Worm (Caenorhabditis elegans): ENCODE results near the gene tbg-1.

DNA sequence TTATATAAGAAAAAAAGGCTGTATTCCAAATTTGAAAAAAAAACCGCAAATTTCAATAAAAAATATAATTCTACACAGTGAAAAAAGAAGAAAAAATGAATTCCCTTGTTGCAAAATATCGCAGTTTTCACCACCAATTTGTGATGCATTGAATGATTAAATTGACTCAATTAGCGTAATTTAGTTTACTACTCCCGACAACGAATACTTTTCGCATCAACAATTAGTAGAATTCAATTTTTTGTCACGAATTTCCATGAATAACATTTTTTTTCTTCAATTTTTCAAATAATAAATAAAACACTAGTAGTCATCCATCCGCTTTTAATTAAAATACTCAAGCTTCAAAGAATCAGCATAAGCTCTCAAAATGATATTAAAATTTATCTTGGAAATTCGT lies 43.6 kb downstream of the tbg-1 start:
- TF ChIP-seq dao-5 (tag; optimal IDR thresholded peaks at IDR 0.05): no peak
- no peak for TF ChIP-seq W03F9.2 (tag; optimal IDR thresholded peaks at IDR 0.05)
- TF ChIP-seq him-1 (tag; optimal IDR thresholded peaks at IDR 0.05): no peak
